Worm (Caenorhabditis elegans) whole organism, mixed stage, embryonic: ENCODE measurements around the gene nhr-27.

Experiments
- ces-1 ChIP-seq: fragments of 150-350 bp; optimal IDR thresholded peaks from 2 replicates; lab custom pipeline; 2014; ENCODE audit warnings: missing biosample characterization, missing genetic modification reagents, missing genetic modification characterization
- nhr-12 ChIP-seq: fragments of 150-350 bp; optimal IDR thresholded peaks from 2 replicates; lab custom pipeline; 2014; ENCODE audit warnings: missing biosample characterization, missing genetic modification characterization
- pha-4 ChIP-seq: fragments of 150-350 bp; optimal IDR thresholded peaks from 2 replicates; lab custom pipeline; 2018; ENCODE audit warnings: missing biosample characterization, missing genetic modification reagents, missing genetic modification characterization
- snpc-4 ChIP-seq: fragments of 150-350 bp; optimal IDR thresholded peaks from 2 replicates; lab custom pipeline; 2014; ENCODE audit warnings: missing biosample characterization, missing genetic modification characterization
- sptf-1 ChIP-seq: sonication (generic microtip); optimal IDR thresholded peaks from 2 replicates; lab custom pipeline; 2017; ENCODE audit warnings: mild to moderate bottlenecking, missing genetic modification characterization, moderate library complexity, missing compliant biosample characterization
- unc-62 ChIP-seq: fragments of 150-350 bp; optimal IDR thresholded peaks from 2 replicates; lab custom pipeline; 2014; ENCODE audit warnings: missing biosample characterization, missing genetic modification reagents, missing genetic modification characterization

ce11 chrX:12769697-12770096 lies 38.4 kb downstream of the nhr-27 start, which contains the start of gene ilc-17.1:
- TF ChIP-seq unc-62 (GFP tag; lab: Kevin White, UChicago) (no peak), nhr-12 (tag; lab: Kevin White, UChicago) (no peak), sptf-1 (tag; lab: Kevin White, UChicago) (no peak), snpc-4 (no peak), pha-4 (no peak), ces-1 (GFP tag; lab: Kevin White, UChicago) (no peak)
